Worm (Caenorhabditis elegans): ENCODE data around the gene F49H6.5.

- no peak for TF ChIP-seq snpc-4 (tag; optimal IDR thresholded peaks at IDR 0.05)
- no peak for TF ChIP-seq fos-1 (tag; optimal IDR thresholded peaks at IDR 0.05)
- no peak for TF ChIP-seq ztf-4 (tag; optimal IDR thresholded peaks at IDR 0.05)
- no peak for TF ChIP-seq unc-39 (tag; optimal IDR thresholded peaks at IDR 0.05)
- no peak for TF ChIP-seq lin-13 (GFP tag; optimal IDR thresholded peaks at IDR 0.05)
- TF ChIP-seq mab-5 (tag; optimal IDR thresholded peaks at IDR 0.05): no peak
- TF ChIP-seq F13H6.1 (tag; optimal IDR thresholded peaks at IDR 0.05): no peak
- TF ChIP-seq egl-27 (tag; optimal IDR thresholded peaks at IDR 0.05): no peak
- no peak for TF ChIP-seq nhr-129 (tag; optimal IDR thresholded peaks at IDR 0.05)
Measured at ce11 chrV:17013232-17013631, 9.8 kb upstream of the F49H6.5 start, which contains the start of gene clec-241.
